Worm (Caenorhabditis elegans) whole organism, L4 larva: ENCODE measurements around the gene C49A9.1.
"Not testable (repeated sequence)": the region's sequence is repeated elsewhere in the genome, so short reads cannot be mapped to it uniquely, and the experiment has no call there.

Experiments
- F10B5.3 ChIP-seq: sonication (generic microtip); optimal IDR thresholded peaks from 2 replicates; lab custom pipeline; 2016; ENCODE audit warnings: mild to moderate bottlenecking, missing genetic modification characterization, missing compliant biosample characterization
- F37D6.2 ChIP-seq: sonication (generic microtip); optimal IDR thresholded peaks from 2 replicates; lab custom pipeline; 2016; ENCODE audit warnings: mild to moderate bottlenecking, missing genetic modification characterization, missing compliant biosample characterization
- F44E2.7 ChIP-seq: fragments of 200-800 bp; sonication (Bioruptor generic); IDR thresholded peaks from 2 replicates; pipeline ENCODE4 v2.1.2; 2022; ENCODE audit warnings: missing genetic modification characterization, missing compliant biosample characterization
- Y105C5A.15 ChIP-seq: fragments of 200-800 bp; sonication (Bioruptor generic); IDR thresholded peaks from 2 replicates; pipeline ENCODE4 v1.3.6; 2022; ENCODE audit warnings: missing genetic modification characterization, missing compliant biosample characterization
- Y75B8A.6 ChIP-seq: fragments of 200-800 bp; sonication (Bioruptor generic); IDR thresholded peaks from 2 replicates; pipeline ENCODE4 v1.3.6; 2022; ENCODE audit warnings: missing genetic modification reagents, missing genetic modification characterization, missing compliant biosample characterization
- ZK337.2 ChIP-seq: fragments of 200-800 bp; sonication (Bioruptor generic); IDR thresholded peaks from 2 replicates; pipeline ENCODE4 v1.3.6; 2022; ENCODE audit warnings: missing genetic modification reagents, missing genetic modification characterization, missing compliant biosample characterization
- aha-1 ChIP-seq: fragments of 150-350 bp; peaks from one replicate; lab custom pipeline; 2014; ENCODE audit warnings: missing biosample characterization, missing genetic modification characterization
- arid-1 ChIP-seq: fragments of 200-800 bp; sonication (Bioruptor generic); conservative IDR thresholded peaks from 2 replicates; pipeline ENCODE4 v1.3.6; 2022; ENCODE audit warnings: missing genetic modification reagents, missing genetic modification characterization, missing compliant biosample characterization
- attf-4 ChIP-seq: sonication (generic microtip); optimal IDR thresholded peaks from 3 replicates; lab custom pipeline; 2017; ENCODE audit warnings: missing biosample characterization, missing genetic modification characterization
- ceh-20 ChIP-seq: fragments of 200-800 bp; sonication (Bioruptor generic); IDR thresholded peaks from 2 replicates; pipeline ENCODE4 v1.3.6; 2022; ENCODE audit warnings: missing genetic modification reagents, missing genetic modification characterization, missing compliant biosample characterization
- ceh-28 ChIP-seq: fragments of 150-350 bp; optimal IDR thresholded peaks from 2 replicates; lab custom pipeline; 2014; ENCODE audit warnings: missing biosample characterization, missing genetic modification reagents, missing genetic modification characterization
- ces-1 ChIP-seq: fragments of 150-350 bp; sonication (generic microtip); optimal IDR thresholded peaks from 4 replicates; lab custom pipeline; 2014; ENCODE audit warnings: missing biosample characterization, missing genetic modification reagents, missing genetic modification characterization
- ctbp-1 ChIP-seq: fragments of 200-800 bp; sonication (Bioruptor generic); IDR thresholded peaks from 2 replicates; pipeline ENCODE4 v1.3.6; 2022; ENCODE audit warnings: missing genetic modification reagents, missing genetic modification characterization, missing compliant biosample characterization
- daf-19 ChIP-seq: fragments of 200-800 bp; sonication (Bioruptor generic); conservative IDR thresholded peaks from 2 replicates; pipeline ENCODE4 v1.3.6; 2022; ENCODE audit warnings: missing genetic modification characterization, missing compliant biosample characterization
- daf-8 ChIP-seq: fragments of 200-800 bp; sonication (Bioruptor generic); IDR thresholded peaks from 2 replicates; pipeline ENCODE4 v1.3.6; 2022; ENCODE audit warnings: missing genetic modification characterization, missing compliant biosample characterization
- dpl-1 ChIP-seq: fragments of 150-350 bp; optimal IDR thresholded peaks from 2 replicates; lab custom pipeline; 2014; ENCODE audit warnings: missing biosample characterization, missing genetic modification reagents, missing genetic modification characterization
- duxl-1 ChIP-seq: sonication (generic microtip); optimal IDR thresholded peaks from 2 replicates; lab custom pipeline; 2016; ENCODE audit warnings: mild to moderate bottlenecking, missing genetic modification characterization, moderate library complexity, missing compliant biosample characterization; ENCODE audit not compliant: poor library complexity
- hlh-30 ChIP-seq: sonication (generic microtip); optimal IDR thresholded peaks from 2 replicates; lab custom pipeline; 2017; ENCODE audit warnings: antibody characterized with exemption, mild to moderate bottlenecking, missing genetic modification characterization, missing compliant biosample characterization; ENCODE audit not compliant: insufficient read depth
- hmg-1.1 ChIP-seq: fragments of 200-800 bp; sonication (Bioruptor generic); IDR thresholded peaks from 2 replicates; pipeline ENCODE4 v1.3.6; 2022; ENCODE audit warnings: missing genetic modification reagents, missing genetic modification characterization, missing compliant biosample characterization
- lin-13 ChIP-seq: fragments of 150-350 bp; optimal IDR thresholded peaks from 2 replicates; lab custom pipeline; 2014; ENCODE audit warnings: missing biosample characterization, missing genetic modification reagents, missing genetic modification characterization
- lin-38 ChIP-seq: fragments of 200-800 bp; sonication (Bioruptor generic); IDR thresholded peaks from 2 replicates; pipeline ENCODE4 v1.3.6; 2022; ENCODE audit warnings: missing genetic modification reagents, missing genetic modification characterization, missing compliant biosample characterization
- lin-39 ChIP-seq: fragments of 150-350 bp; optimal IDR thresholded peaks from 2 replicates; lab custom pipeline; 2014; ENCODE audit warnings: missing biosample characterization, missing genetic modification reagents, missing genetic modification characterization
- lir-3 ChIP-seq: sonication (generic microtip); optimal IDR thresholded peaks from 2 replicates; lab custom pipeline; 2016; ENCODE audit warnings: mild to moderate bottlenecking, missing genetic modification characterization, missing compliant biosample characterization
- mdl-1 ChIP-seq, 2 experiments: fragments of 150-350 bp in 1 of 2; sonication (generic microtip) in 1 of 2; optimal IDR thresholded peaks; 2 replicates each; lab custom pipeline; 2014 to 2017; ENCODE audit warnings: missing biosample characterization in 2 of 2, missing genetic modification characterization in 2 of 2
- mdt-29 ChIP-seq: fragments of 200-800 bp; sonication (Bioruptor generic); IDR thresholded peaks from 2 replicates; pipeline ENCODE4 v1.3.6; 2022; ENCODE audit warnings: missing genetic modification reagents, missing genetic modification characterization, missing compliant biosample characterization
- nhr-237 ChIP-seq: sonication (generic microtip); optimal IDR thresholded peaks from 2 replicates; lab custom pipeline; 2017; ENCODE audit warnings: missing biosample characterization, missing genetic modification characterization
- nhr-25 ChIP-seq: sonication (generic microtip); optimal IDR thresholded peaks from 2 replicates; lab custom pipeline; 2017; ENCODE audit warnings: missing genetic modification characterization, mild to moderate bottlenecking, missing compliant biosample characterization, antibody characterized with exemption, moderate library complexity, borderline replicate concordance; ENCODE audit not compliant: insufficient read depth
- saeg-2 ChIP-seq: fragments of 200-800 bp; sonication (Bioruptor generic); IDR thresholded peaks from 2 replicates; pipeline ENCODE4 v1.3.6; 2022; ENCODE audit warnings: missing genetic modification reagents, missing genetic modification characterization, missing compliant biosample characterization
- set-16 ChIP-seq: fragments of 200-800 bp; sonication (Bioruptor generic); IDR thresholded peaks from 2 replicates; pipeline ENCODE4 v1.3.6; 2022; ENCODE audit warnings: missing genetic modification reagents, missing genetic modification characterization, missing compliant biosample characterization
- snpc-1.2 ChIP-seq: fragments of 200-800 bp; sonication (Bioruptor generic); IDR thresholded peaks from 2 replicates; pipeline ENCODE4 v1.3.6; 2022; ENCODE audit warnings: missing genetic modification reagents, missing genetic modification characterization, missing compliant biosample characterization
- spr-1 ChIP-seq: sonication (generic microtip); optimal IDR thresholded peaks from 2 replicates; lab custom pipeline; 2016; ENCODE audit warnings: mild to moderate bottlenecking, missing genetic modification characterization, missing compliant biosample characterization
- spr-3 ChIP-seq: fragments of 200-800 bp; sonication (Bioruptor generic); optimal IDR thresholded peaks from 2 replicates; lab custom pipeline; 2018; ENCODE audit warnings: mild to moderate bottlenecking, missing genetic modification characterization, missing compliant biosample characterization
- unc-130 ChIP-seq: sonication (generic microtip); optimal IDR thresholded peaks from 2 replicates; lab custom pipeline; 2016; ENCODE audit warnings: missing genetic modification reagents, missing genetic modification characterization, missing compliant biosample characterization
- unc-62 ChIP-seq, 3 experiments: fragments of 150-350 bp in 1 of 3; sonication (generic microtip); optimal IDR thresholded peaks in 2 of 3; peaks in 1 of 3; 1 replicate in 1 of 3; 2 replicates in 2 of 3; lab custom pipeline; 2014 to 2017; ENCODE audit warnings: missing biosample characterization in 3 of 3, missing genetic modification characterization in 3 of 3, missing genetic modification reagents in 3 of 3, missing genotype in 1 of 3
- zag-1 ChIP-seq: fragments of 150-350 bp; optimal IDR thresholded peaks from 2 replicates; lab custom pipeline; 2014; ENCODE audit warnings: missing biosample characterization, missing genetic modification characterization
- zip-11 ChIP-seq: fragments of 200-800 bp; sonication (Bioruptor generic); IDR thresholded peaks from 2 replicates; pipeline ENCODE4 v1.3.6; 2022; ENCODE audit warnings: missing genetic modification characterization, missing compliant biosample characterization
- ztf-11 ChIP-seq: fragments of 150-350 bp; optimal IDR thresholded peaks from 2 replicates; lab custom pipeline; 2014; ENCODE audit warnings: missing biosample characterization, missing genetic modification characterization

Gene C49A9.1

ce11 chrIV:6248486-6248885 is 20.5 kb downstream of the C49A9.1 start, which contains the start of gene acox-3 (continued):
- TF ChIP-seq daf-8 (GFP tag; lab: Robert Waterston, UW) (no peak), ceh-20 (GFP tag; lab: Robert Waterston, UW) (no peak), hmg-1.1 (GFP tag; lab: Robert Waterston, UW) (no peak), ctbp-1 (GFP tag; lab: Robert Waterston, UW) (no peak), Y75B8A.6 (GFP tag; lab: Robert Waterston, UW) (no peak), F37D6.2 (tag; lab: Kevin White, UChicago) (no peak)

- peak; percentile 44 for TF ChIP-seq aha-1
- no peak for TF ChIP-seq snpc-1.2 (GFP tag; lab: Robert Waterston, UW)
- TF ChIP-seq hlh-30, result peak; percentile 6
- TF ChIP-seq unc-62 (GFP tag; optimal IDR thresholded peaks at IDR 0.05 in 1 of 2; lab: Kevin White, UChicago), result peak in 1 of 2 experiments; percentile 16
- TF ChIP-seq unc-62 (tag; optimal IDR thresholded peaks at IDR 0.05; lab: Kevin White, UChicago), result no peak
Observed at ce11 chrIV:6249591-6249990, 21.6 kb downstream of the C49A9.1 start, which contains the start of gene F58F9.1. Gene F58F9.1, plus strand, starts transcription at chrIV:6249841.

ce11 chrIV:6253000-6253399 is 25.0 kb downstream of the C49A9.1 start, which contains the start of gene T13A10.2:
Gene T13A10.2, plus strand, starts transcription at chrIV:6253300.
- not testable (repeated sequence) for TF ChIP-seq Y75B8A.6 (GFP tag; lab: Robert Waterston, UW); F44E2.7 (GFP tag; lab: Robert Waterston, UW); lin-38

ce11 chrIV:6254635-6255034 is 26.6 kb downstream of the C49A9.1 start, which contains the start of gene T13A10.64:
Gene T13A10.64, plus strand, starts transcription at chrIV:6254935.
- TF ChIP-seq dpl-1 (GFP tag; lab: Kevin White, UChicago) (no peak), attf-4 (tag; lab: Kevin White, UChicago) (no peak), mdt-29 (GFP tag; lab: Robert Waterston, UW) (no peak), F10B5.3 (tag; lab: Kevin White, UChicago) (no peak), ceh-28 (tag; lab: Kevin White, UChicago) (no peak), duxl-1 (no peak), zip-11 (GFP tag; lab: Robert Waterston, UW) (no peak), spr-1 (no peak), mdl-1 (tag; optimal IDR thresholded peaks at IDR 0.05; lab: Kevin White, UChicago) (no peak), zag-1 (tag; lab: Kevin White, UChicago) (no peak), unc-62 (GFP tag; optimal IDR thresholded peaks at IDR 0.05 in 1 of 2; lab: Kevin White, UChicago) (no peak), unc-62 (tag; optimal IDR thresholded peaks at IDR 0.05; lab: Kevin White, UChicago) (no peak), unc-130 (no peak), nhr-25 (tag; lab: Kevin White, UChicago) (no peak), spr-3 (GFP tag; lab: Kevin White, UChicago) (no peak), lin-39 (no peak), daf-19 (GFP tag; lab: Robert Waterston, UW) (no peak), lir-3 (no peak)
- TF ChIP-seq, all 104 proteins: peak for 0

ce11 chrIV:6258967-6259366 is 31.0 kb downstream of the C49A9.1 start:
- TF ChIP-seq lin-13 (no peak), nhr-237 (tag; lab: Kevin White, UChicago) (no peak), unc-62 (GFP tag; optimal IDR thresholded peaks at IDR 0.05 in 1 of 2; lab: Kevin White, UChicago) (peak in 1 of 2 experiments; percentile 90), unc-62 (tag; optimal IDR thresholded peaks at IDR 0.05; lab: Kevin White, UChicago) (no peak)

- no peak for TF ChIP-seq arid-1 (GFP tag; lab: Robert Waterston, UW)
- TF ChIP-seq ces-1 (GFP tag; lab: Kevin White, UChicago), result no peak
- no peak for TF ChIP-seq zag-1 (tag; lab: Kevin White, UChicago)
- TF ChIP-seq lir-3, result no peak
- TF ChIP-seq ztf-11 (tag; lab: Kevin White, UChicago), result no peak
- no peak for TF ChIP-seq ZK337.2 (GFP tag; lab: Robert Waterston, UW)
- TF ChIP-seq saeg-2 (GFP tag; lab: Robert Waterston, UW), result no peak
- no peak for TF ChIP-seq Y105C5A.15 (GFP tag; lab: Robert Waterston, UW)
- no peak for TF ChIP-seq set-16 (GFP tag; lab: Robert Waterston, UW)
Observed at ce11 chrIV:6259732-6260131, 31.7 kb downstream of the C49A9.1 start, which contains the start of gene nlp-16. Gene nlp-16, minus strand, starts transcription at chrIV:6259832.
